Worm (Caenorhabditis elegans): ENCODE measurements around the gene W06F12.2.

The W06F12.2 gene

ce11 chrIII:13721066-13721465 is 10.4 kb downstream of the W06F12.2 start (continued):
- no peak for TF ChIP-seq B0261.1 (tag; optimal IDR thresholded peaks at IDR 0.05)
- TF ChIP-seq F10E7.11 (tag; optimal IDR thresholded peaks at IDR 0.05) = no peak
- TF ChIP-seq hlh-26 (GFP tag; conservative IDR thresholded peaks at IDR 0.05) = no peak
- TF ChIP-seq ztf-22 (GFP tag; optimal IDR thresholded peaks at IDR 0.05) = no peak
- no peak for TF ChIP-seq ets-4 (GFP tag; optimal IDR thresholded peaks at IDR 0.05)
- TF ChIP-seq Y56A3A.18 (GFP tag; IDR thresholded peaks at IDR 0.05) = no peak
- peak; percentile 34; the same call in 1 of the 2 replicates for TF ChIP-seq dox-1 (GFP tag; IDR thresholded peaks at IDR 0.05)
- peak; percentile 35 for TF ChIP-seq F52B5.7 (tag; optimal IDR thresholded peaks at IDR 0.05)
- peak; percentile 27 for TF ChIP-seq ceh-79 (tag; optimal IDR thresholded peaks at IDR 0.05)
- no peak for TF ChIP-seq tlf-1 (GFP tag; optimal IDR thresholded peaks at IDR 0.05)
- no peak for TF ChIP-seq egl-18 (GFP tag; IDR thresholded peaks at IDR 0.05)
- no peak for TF ChIP-seq ZK185.1 (tag; optimal IDR thresholded peaks at IDR 0.05; ENCODE audit: poor library complexity, severe bottlenecking)
- 0 out of 2 replicates have a peak, but pooled peaks have one; percentile 50 for TF ChIP-seq hsf-1 (GFP tag; IDR thresholded peaks at IDR 0.05)
- TF ChIP-seq rcor-1 (GFP tag; IDR thresholded peaks at IDR 0.05) = no peak
- no peak for TF ChIP-seq F23B12.7 (tag; optimal IDR thresholded peaks at IDR 0.05; ENCODE audit: insufficient read depth)
- no peak for TF ChIP-seq Y79H2A.3 (GFP tag; conservative IDR thresholded peaks at IDR 0.05)
- peak; percentile 52 for TF ChIP-seq K12H6.12 (tag; optimal IDR thresholded peaks at IDR 0.05)
- TF ChIP-seq ccch-3 (GFP tag; optimal IDR thresholded peaks at IDR 0.05) = no peak
- no peak for TF ChIP-seq rpc-1 (optimal IDR thresholded peaks at IDR 0.05)
- no peak for TF ChIP-seq rpc-1 (tag; optimal IDR thresholded peaks at IDR 0.05)
- no peak for TF ChIP-seq lin-40 (tag; optimal IDR thresholded peaks at IDR 0.05)
- TF ChIP-seq snpc-3.4 (tag; optimal IDR thresholded peaks at IDR 0.05) = no peak
- TF ChIP-seq bed-1 (GFP tag; IDR thresholded peaks at IDR 0.05) = no peak
- TF ChIP-seq let-526 (GFP tag; IDR thresholded peaks at IDR 0.05) = no peak
- TF ChIP-seq dpff-1 (tag; optimal IDR thresholded peaks at IDR 0.05) = no peak
- TF ChIP-seq C06A6.2 (GFP tag; conservative IDR thresholded peaks at IDR 0.05) = peak; percentile 45; the same call in 1 of the 2 replicates
- TF ChIP-seq B0035.1 (tag; optimal IDR thresholded peaks at IDR 0.05) = no peak
- no peak for TF ChIP-seq mes-4 (tag; optimal IDR thresholded peaks at IDR 0.05)
- no peak for TF ChIP-seq him-1 (tag; optimal IDR thresholded peaks at IDR 0.05)
- TF ChIP-seq snpc-1.1 (tag; optimal IDR thresholded peaks at IDR 0.05; ENCODE audit: insufficient read depth) = no peak
- no peak for TF ChIP-seq efl-1 (GFP tag; optimal IDR thresholded peaks at IDR 0.05)
- no peak for TF ChIP-seq hrde-1 (tag; optimal IDR thresholded peaks at IDR 0.05; ENCODE audit: borderline replicate concordance)
- no peak for TF ChIP-seq nhr-27 (tag; optimal IDR thresholded peaks at IDR 0.05)
- no peak for TF ChIP-seq attf-3 (GFP tag; conservative IDR thresholded peaks at IDR 0.05)
- TF ChIP-seq unc-130 (GFP tag; optimal IDR thresholded peaks at IDR 0.05) = no peak
- no peak for TF ChIP-seq T07F8.4 (tag; optimal IDR thresholded peaks at IDR 0.05)
- TF ChIP-seq ztf-28 (GFP tag; IDR thresholded peaks at IDR 0.05) = 0 out of 2 replicates have a peak, but pooled peaks have one; percentile 55
- no peak for TF ChIP-seq fkh-3 (tag; optimal IDR thresholded peaks at IDR 0.05)
- TF ChIP-seq madf-8 (GFP tag; conservative IDR thresholded peaks at IDR 0.05) = no peak
- TF ChIP-seq nhr-120 (GFP tag; IDR thresholded peaks at IDR 0.05) = no peak
- peak; percentile 97 for TF ChIP-seq zfh-2 (GFP tag; conservative IDR thresholded peaks at IDR 0.05)
- TF ChIP-seq pha-4 (tag; optimal IDR thresholded peaks at IDR 0.05) = no peak
- TF ChIP-seq die-1 (tag; optimal IDR thresholded peaks at IDR 0.05) = peak; percentile 7
- TF ChIP-seq F33H1.4 (GFP tag; IDR thresholded peaks at IDR 0.05) = no peak
- no peak for TF ChIP-seq gei-17 (GFP tag; optimal IDR thresholded peaks at IDR 0.05)
- no peak for TF ChIP-seq ceh-40 (GFP tag; IDR thresholded peaks at IDR 0.05)
